Worm (Caenorhabditis elegans) whole organism, L4 larva: ENCODE measurements around the gene mgl-3.
"Not testable (repeated sequence)": the region's sequence is repeated elsewhere in the genome, so short reads cannot be mapped to it uniquely, and the experiment has no call there.

Experiments
- F37D6.2 ChIP-seq: sonication (generic microtip); optimal IDR thresholded peaks from 2 replicates; lab custom pipeline; 2016; ENCODE audit warnings: mild to moderate bottlenecking, missing genetic modification characterization, missing compliant biosample characterization
- F49E8.2 ChIP-seq: sonication (generic microtip); optimal IDR thresholded peaks from 2 replicates; lab custom pipeline; 2016; ENCODE audit warnings: missing compliant biosample characterization, mild to moderate bottlenecking, missing genetic modification characterization, borderline replicate concordance
- Y48G9A.11 ChIP-seq: fragments of 200-800 bp; sonication (Bioruptor generic); IDR thresholded peaks from 2 replicates; pipeline ENCODE4 v1.3.6; 2022; ENCODE audit warnings: missing genetic modification reagents, missing genetic modification characterization, missing compliant biosample characterization
- Y5F2A.4 ChIP-seq: fragments of 200-800 bp; sonication (Bioruptor generic); optimal IDR thresholded peaks from 2 replicates; lab custom pipeline; 2018; ENCODE audit warnings: mild to moderate bottlenecking, missing genetic modification characterization, missing compliant biosample characterization
- ZK337.2 ChIP-seq: fragments of 200-800 bp; sonication (Bioruptor generic); IDR thresholded peaks from 2 replicates; pipeline ENCODE4 v1.3.6; 2022; ENCODE audit warnings: missing genetic modification reagents, missing genetic modification characterization, missing compliant biosample characterization
- aha-1 ChIP-seq: fragments of 150-350 bp; peaks from one replicate; lab custom pipeline; 2014; ENCODE audit warnings: missing biosample characterization, missing genetic modification characterization
- ama-1 ChIP-seq: fragments of 150-350 bp; optimal IDR thresholded peaks from 2 replicates; lab custom pipeline; 2014; ENCODE audit warnings: inconsistent platforms, mixed read lengths
- ceh-28 ChIP-seq: fragments of 150-350 bp; optimal IDR thresholded peaks from 2 replicates; lab custom pipeline; 2014; ENCODE audit warnings: missing biosample characterization, missing genetic modification reagents, missing genetic modification characterization
- ceh-44 ChIP-seq: fragments of 200-800 bp; sonication (Bioruptor generic); IDR thresholded peaks from 2 replicates; pipeline ENCODE4 v1.3.6; 2022; ENCODE audit warnings: missing genetic modification reagents, missing genetic modification characterization, missing compliant biosample characterization
- cey-2 ChIP-seq: sonication (generic microtip); optimal IDR thresholded peaks from 3 replicates; lab custom pipeline; 2017; ENCODE audit warnings: missing genetic modification characterization, mild to moderate bottlenecking, missing compliant biosample characterization, antibody characterized with exemption, borderline replicate concordance; ENCODE audit not compliant: insufficient read depth
- dmd-6 ChIP-seq: fragments of 200-800 bp; sonication (Bioruptor generic); IDR thresholded peaks from 2 replicates; pipeline ENCODE4 v1.3.6; 2022; ENCODE audit warnings: missing genetic modification reagents, missing genetic modification characterization, missing compliant biosample characterization
- dmd-8 ChIP-seq: fragments of 200-800 bp; sonication (Bioruptor generic); IDR thresholded peaks from 2 replicates; pipeline ENCODE4 v1.3.6; 2022; ENCODE audit warnings: missing genetic modification characterization, missing compliant biosample characterization
- dpl-1 ChIP-seq: fragments of 150-350 bp; optimal IDR thresholded peaks from 2 replicates; lab custom pipeline; 2014; ENCODE audit warnings: missing biosample characterization, missing genetic modification reagents, missing genetic modification characterization
- egl-43 ChIP-seq: fragments of 200-800 bp; sonication (Bioruptor generic); IDR thresholded peaks from 2 replicates; pipeline ENCODE4 v1.3.6; 2022; ENCODE audit warnings: missing genetic modification reagents, missing genetic modification characterization, missing compliant biosample characterization
- fkh-10 ChIP-seq: fragments of 150-350 bp; optimal IDR thresholded peaks from 2 replicates; lab custom pipeline; 2014; ENCODE audit warnings: missing biosample characterization, missing genetic modification reagents, missing genetic modification characterization
- gei-8 ChIP-seq: fragments of 200-800 bp; sonication (Bioruptor generic); optimal IDR thresholded peaks from 2 replicates; lab custom pipeline; 2018; ENCODE audit warnings: mild to moderate bottlenecking, missing genetic modification characterization, missing compliant biosample characterization
- hlh-30 ChIP-seq: sonication (generic microtip); optimal IDR thresholded peaks from 2 replicates; lab custom pipeline; 2017; ENCODE audit warnings: antibody characterized with exemption, mild to moderate bottlenecking, missing genetic modification characterization, missing compliant biosample characterization; ENCODE audit not compliant: insufficient read depth
- hmg-1.1 ChIP-seq: fragments of 200-800 bp; sonication (Bioruptor generic); IDR thresholded peaks from 2 replicates; pipeline ENCODE4 v1.3.6; 2022; ENCODE audit warnings: missing genetic modification reagents, missing genetic modification characterization, missing compliant biosample characterization
- jun-1 ChIP-seq: fragments of 150-350 bp; optimal IDR thresholded peaks from 2 replicates; lab custom pipeline; 2014; ENCODE audit warnings: missing biosample characterization, missing genetic modification reagents, missing genetic modification characterization
- lin-29 ChIP-seq: fragments of 200-800 bp; sonication (Bioruptor generic); IDR thresholded peaks from 2 replicates; pipeline ENCODE4 v1.3.6; 2022; ENCODE audit warnings: missing genetic modification reagents, missing genetic modification characterization, missing compliant biosample characterization
- lin-38 ChIP-seq: fragments of 200-800 bp; sonication (Bioruptor generic); IDR thresholded peaks from 2 replicates; pipeline ENCODE4 v1.3.6; 2022; ENCODE audit warnings: missing genetic modification reagents, missing genetic modification characterization, missing compliant biosample characterization
- lin-39 ChIP-seq: fragments of 150-350 bp; optimal IDR thresholded peaks from 2 replicates; lab custom pipeline; 2014; ENCODE audit warnings: missing biosample characterization, missing genetic modification reagents, missing genetic modification characterization
- madf-9 ChIP-seq: fragments of 200-800 bp; sonication (Bioruptor generic); conservative IDR thresholded peaks from 2 replicates; pipeline ENCODE4 v1.3.6; 2022; ENCODE audit warnings: missing genetic modification reagents, missing genetic modification characterization, missing compliant biosample characterization
- nhr-10 ChIP-seq: fragments of 150-350 bp; optimal IDR thresholded peaks from 2 replicates; lab custom pipeline; 2014; ENCODE audit warnings: missing biosample characterization, missing genetic modification characterization
- nhr-102 ChIP-seq: sonication (generic microtip); optimal IDR thresholded peaks from 2 replicates; lab custom pipeline; 2016; ENCODE audit warnings: mild to moderate bottlenecking, missing genetic modification characterization, moderate library complexity, missing compliant biosample characterization
- nhr-11 ChIP-seq: fragments of 150-350 bp; optimal IDR thresholded peaks from 2 replicates; lab custom pipeline; 2014; ENCODE audit warnings: missing biosample characterization, missing genetic modification characterization
- nhr-25 ChIP-seq: sonication (generic microtip); optimal IDR thresholded peaks from 2 replicates; lab custom pipeline; 2017; ENCODE audit warnings: missing genetic modification characterization, mild to moderate bottlenecking, missing compliant biosample characterization, antibody characterized with exemption, moderate library complexity, borderline replicate concordance; ENCODE audit not compliant: insufficient read depth
- nhr-28 ChIP-seq: fragments of 150-350 bp; optimal IDR thresholded peaks from 2 replicates; lab custom pipeline; 2014; ENCODE audit warnings: missing biosample characterization, missing genetic modification characterization
- nhr-42 ChIP-seq: fragments of 200-800 bp; sonication (Bioruptor generic); IDR thresholded peaks from 2 replicates; pipeline ENCODE4 v1.3.6; 2022; ENCODE audit warnings: missing genetic modification characterization, missing compliant biosample characterization
- nhr-76 ChIP-seq: fragments of 150-350 bp; optimal IDR thresholded peaks from 2 replicates; lab custom pipeline; 2014; ENCODE audit warnings: missing biosample characterization, missing genetic modification characterization
- sdz-12 ChIP-seq: fragments of 200-800 bp; sonication (Bioruptor generic); optimal IDR thresholded peaks from 2 replicates; lab custom pipeline; 2018; ENCODE audit warnings: mild to moderate bottlenecking, missing genetic modification characterization, missing compliant biosample characterization
- snpc-1.2 ChIP-seq: fragments of 200-800 bp; sonication (Bioruptor generic); IDR thresholded peaks from 2 replicates; pipeline ENCODE4 v1.3.6; 2022; ENCODE audit warnings: missing genetic modification reagents, missing genetic modification characterization, missing compliant biosample characterization
- tag-97 ChIP-seq: fragments of 200-800 bp; sonication (Bioruptor generic); IDR thresholded peaks from 2 replicates; pipeline ENCODE4 v1.3.6; 2022; ENCODE audit warnings: missing genetic modification characterization, missing compliant biosample characterization
- unc-130 ChIP-seq: sonication (generic microtip); optimal IDR thresholded peaks from 2 replicates; lab custom pipeline; 2016; ENCODE audit warnings: missing genetic modification reagents, missing genetic modification characterization, missing compliant biosample characterization
- zag-1 ChIP-seq: fragments of 150-350 bp; optimal IDR thresholded peaks from 2 replicates; lab custom pipeline; 2014; ENCODE audit warnings: missing biosample characterization, missing genetic modification characterization
- zfp-3 ChIP-seq: fragments of 200-800 bp; sonication (Bioruptor generic); conservative IDR thresholded peaks from 2 replicates; pipeline ENCODE4 v1.3.6; 2022; ENCODE audit warnings: missing genetic modification reagents, missing genetic modification characterization, missing compliant biosample characterization
- zip-11 ChIP-seq: fragments of 200-800 bp; sonication (Bioruptor generic); IDR thresholded peaks from 2 replicates; pipeline ENCODE4 v1.3.6; 2022; ENCODE audit warnings: missing genetic modification characterization, missing compliant biosample characterization
- ztf-7 ChIP-seq: fragments of 150-350 bp; optimal IDR thresholded peaks from 2 replicates; lab custom pipeline; 2014; ENCODE audit warnings: missing biosample characterization, missing genetic modification characterization

mgl-3 gene

ce11 chrIV:5452667-5453066 lies 13.9 kb downstream of the mgl-3 start, which contains the start of gene Y4C6A.4:
Y4C6A.4 (plus strand) TSS chrIV:5452967.
- no peak for TF ChIP-seq nhr-102
- TF ChIP-seq lin-29 (GFP tag; lab: Robert Waterston, UW): no peak
- no peak for TF ChIP-seq Y5F2A.4 (GFP tag; lab: Kevin White, UChicago)
- TF ChIP-seq dmd-8 (GFP tag; lab: Robert Waterston, UW): no peak
- no peak for TF ChIP-seq dpl-1 (GFP tag; lab: Kevin White, UChicago)
- no peak for TF ChIP-seq hlh-30
- TF ChIP-seq egl-43 (GFP tag; lab: Robert Waterston, UW): no peak
- no peak for TF ChIP-seq jun-1
- no peak for TF ChIP-seq ceh-44 (GFP tag; lab: Robert Waterston, UW)
- no peak for TF ChIP-seq gei-8 (GFP tag; lab: Kevin White, UChicago)
- no peak for TF ChIP-seq lin-39 (tag; lab: Kevin White, UChicago)
- no peak for TF ChIP-seq zag-1 (tag; lab: Kevin White, UChicago)
- TF ChIP-seq nhr-76 (tag; lab: Kevin White, UChicago): no peak
- TF ChIP-seq nhr-28 (tag; lab: Kevin White, UChicago): no peak

- not testable (repeated sequence) for TF ChIP-seq hmg-1.1 (GFP tag; lab: Robert Waterston, UW); madf-9 (GFP tag; lab: Robert Waterston, UW); zfp-3
Measured at ce11 chrIV:5455999-5456398, 17.2 kb downstream of the mgl-3 start, which contains the start of gene Y4C6A.3. Y4C6A.3 (minus strand) TSS chrIV:5456099.

DNA sequence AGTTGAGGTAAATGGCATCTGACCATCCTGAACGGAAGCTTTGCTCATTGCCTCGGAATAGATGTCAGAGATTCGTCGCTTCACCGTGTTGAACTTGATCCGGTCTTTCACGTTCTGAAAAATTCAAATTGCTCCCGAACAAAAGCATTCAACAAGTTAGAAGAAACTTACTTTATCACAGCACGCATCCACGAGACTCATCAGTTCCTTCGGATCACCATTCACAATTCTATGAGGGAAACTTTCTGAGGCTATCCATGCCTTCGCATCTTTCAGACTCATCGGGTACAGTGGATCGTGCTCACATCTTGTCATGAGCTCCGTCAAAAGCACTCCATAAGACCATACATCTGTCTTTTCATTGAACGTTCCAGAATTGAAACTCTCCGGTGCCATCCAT lies 24.0 kb downstream of the mgl-3 start:
- TF ChIP-seq zfp-3 (no peak), unc-130 (GFP tag; lab: Kevin White, UChicago) (no peak), aha-1 (tag; lab: Kevin White, UChicago) (peak; percentile 92)
- TF ChIP-seq, all 104 proteins: peak for 1

- TF ChIP-seq aha-1 (tag; lab: Kevin White, UChicago): peak; percentile 25
- TF ChIP-seq, all 104 proteins: peak for 1; not testable (repeated sequence) for 103
Measured at ce11 chrIV:5464403-5464802, 25.6 kb downstream of the mgl-3 start, which contains the start of gene Y52D5A.2. Y52D5A.2 (minus strand) TSS chrIV:5464503.

DNA sequence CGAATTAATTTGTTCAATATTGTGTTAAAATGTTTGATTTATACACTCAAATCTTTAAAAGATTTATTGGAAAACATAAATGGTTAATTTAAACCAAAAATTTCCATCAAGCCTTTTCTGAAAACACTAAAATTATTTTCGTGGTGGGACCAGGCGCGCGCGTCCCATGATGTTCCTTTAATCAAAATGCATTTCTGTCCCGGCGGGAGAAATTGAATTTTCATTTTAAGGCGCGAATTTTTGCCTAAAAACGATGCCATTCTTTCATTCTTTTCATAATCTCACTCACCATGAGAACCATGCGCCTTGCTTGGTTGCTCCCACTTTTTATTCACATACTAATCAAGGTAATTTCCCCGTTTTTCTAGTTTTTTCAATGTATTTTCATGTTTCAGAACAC lies 30.9 kb downstream of the mgl-3 start, which contains the start of gene rme-2:
Gene rme-2 (plus strand): TSS at position 288 of the 400 bp plus-strand sequence.
- TF ChIP-seq F49E8.2 (tag; lab: Kevin White, UChicago) (peak; percentile 74), unc-130 (GFP tag; lab: Kevin White, UChicago) (peak; percentile 82), sdz-12 (GFP tag; lab: Kevin White, UChicago) (no peak), nhr-28 (tag; lab: Kevin White, UChicago) (no peak), snpc-1.2 (GFP tag; lab: Robert Waterston, UW) (peak; percentile 95), Y48G9A.11 (GFP tag; lab: Robert Waterston, UW) (0 out of 2 replicates have a peak, but pooled peaks have one; percentile 35), zip-11 (GFP tag; lab: Robert Waterston, UW) (no peak), lin-38 (GFP tag; lab: Robert Waterston, UW) (no peak; the same call in 1 of the 2 replicates), nhr-25 (tag; lab: Kevin White, UChicago) (no peak)

ce11 chrIV:5473098-5473497 lies 34.3 kb downstream of the mgl-3 start:
- TF ChIP-seq unc-130 (GFP tag; lab: Kevin White, UChicago): peak; percentile 37
- no peak for TF ChIP-seq nhr-42 (GFP tag; lab: Robert Waterston, UW)
- TF ChIP-seq snpc-1.2 (GFP tag; lab: Robert Waterston, UW): peak; percentile 87
- TF ChIP-seq Y48G9A.11 (GFP tag; lab: Robert Waterston, UW): peak; percentile 13; the same call in 1 of the 2 replicates

DNA sequence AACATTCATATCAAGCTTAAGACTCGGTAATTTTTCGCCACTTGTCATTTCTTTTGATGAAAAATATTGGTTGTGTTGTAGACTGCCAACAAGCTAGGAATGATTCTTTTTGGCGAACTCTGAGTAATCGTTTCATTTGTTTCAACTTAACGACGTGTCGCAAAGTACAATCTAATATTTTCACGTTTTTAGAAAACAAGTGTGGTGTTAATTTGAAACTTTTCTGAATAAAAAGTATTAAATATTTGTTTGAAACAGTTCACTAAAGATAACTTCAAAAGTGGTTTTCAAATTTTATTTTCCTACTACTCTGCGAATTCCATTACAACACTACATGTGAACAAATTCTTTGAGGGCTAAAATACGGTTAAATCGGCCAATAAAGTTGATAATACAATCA lies 37.7 kb downstream of the mgl-3 start, which contains the start of gene T11F8.4:
Gene T11F8.4 (minus strand): TSS at position 101 of the 400 bp plus-strand sequence.
- no peak for TF ChIP-seq fkh-10 (GFP tag; lab: Kevin White, UChicago)
- TF ChIP-seq ZK337.2 (GFP tag; lab: Robert Waterston, UW): no peak
- no peak for TF ChIP-seq hlh-30
- no peak for TF ChIP-seq tag-97 (GFP tag; lab: Robert Waterston, UW)
- no peak for TF ChIP-seq nhr-10 (tag; lab: Kevin White, UChicago)
- no peak for TF ChIP-seq nhr-11 (tag; lab: Kevin White, UChicago)
- no peak for TF ChIP-seq F37D6.2 (tag; lab: Kevin White, UChicago)
- TF ChIP-seq dmd-6 (GFP tag; lab: Robert Waterston, UW): no peak
- TF ChIP-seq ztf-7 (tag; lab: Kevin White, UChicago): no peak
- TF ChIP-seq cey-2 (tag; lab: Kevin White, UChicago): no peak
- no peak for TF ChIP-seq ama-1 (lab: Kevin White, UChicago)
- no peak for TF ChIP-seq ceh-28 (tag; lab: Kevin White, UChicago)
